Worm (Caenorhabditis elegans) whole organism, L1 larva: Measurements from ENCODE around the gene C34E7.3.
A peak's percentile ranks its signal among the peaks of the same experiment; 100 is the strongest.

Experiments
- C04F5.9 ChIP-seq: sonication (generic microtip); optimal IDR thresholded peaks from 2 replicates; lab custom pipeline; 2016; ENCODE audit warnings: missing genetic modification characterization, missing compliant biosample characterization
- C16A3.4 ChIP-seq: fragments of 150-350 bp; optimal IDR thresholded peaks from 2 replicates; lab custom pipeline; 2014; ENCODE audit warnings: missing biosample characterization, missing genetic modification characterization
- C34B4.2 ChIP-seq: sonication (generic microtip); optimal IDR thresholded peaks from 2 replicates; lab custom pipeline; 2017; ENCODE audit warnings: mild to moderate bottlenecking, missing genetic modification characterization, missing compliant biosample characterization
- aha-1 ChIP-seq: fragments of 150-350 bp; optimal IDR thresholded peaks from 2 replicates; lab custom pipeline; 2014; ENCODE audit warnings: missing biosample characterization, missing genetic modification characterization
- blmp-1 ChIP-seq: fragments of 150-350 bp; optimal IDR thresholded peaks from 2 replicates; lab custom pipeline; 2014; ENCODE audit warnings: missing biosample characterization, missing genetic modification characterization
- ceh-63 ChIP-seq: fragments of 200-800 bp; sonication (Bioruptor generic); optimal IDR thresholded peaks from 2 replicates; lab custom pipeline; 2018; ENCODE audit warnings: mild to moderate bottlenecking, missing genetic modification characterization, missing compliant biosample characterization
- ceh-8 ChIP-seq: fragments of 200-800 bp; sonication (Bioruptor generic); optimal IDR thresholded peaks from 2 replicates; lab custom pipeline; 2018; ENCODE audit warnings: mild to moderate bottlenecking, missing genetic modification characterization, moderate library complexity, missing compliant biosample characterization
- ceh-82 ChIP-seq, 3 experiments: fragments of 150-350 bp in 1 of 3; sonication (generic microtip) in 2 of 3; optimal IDR thresholded peaks; 2 replicates each; lab custom pipeline; 2014 to 2017; ENCODE audit warnings: missing biosample characterization in 3 of 3, missing genetic modification characterization in 3 of 3
- dsc-1 ChIP-seq: sonication (generic microtip); optimal IDR thresholded peaks from 2 replicates; lab custom pipeline; 2016; ENCODE audit warnings: mild to moderate bottlenecking, missing genetic modification characterization, missing compliant biosample characterization
- efl-3 ChIP-seq: fragments of 200-800 bp; sonication (Bioruptor generic); optimal IDR thresholded peaks from 2 replicates; lab custom pipeline; 2018; ENCODE audit warnings: mild to moderate bottlenecking, missing genetic modification characterization, missing compliant biosample characterization
- egl-13 ChIP-seq: sonication (generic microtip); optimal IDR thresholded peaks from 2 replicates; lab custom pipeline; 2016; ENCODE audit warnings: missing genotype, missing genetic modification reagents, missing genetic modification characterization, missing compliant biosample characterization
- egl-27 ChIP-seq, 2 experiments: fragments of 150-350 bp in 1 of 2; sonication (generic microtip); optimal IDR thresholded peaks; 3 replicates each; lab custom pipeline; 2017 to 2018; ENCODE audit warnings: missing biosample characterization in 2 of 2, missing genetic modification characterization in 2 of 2, missing genetic modification reagents in 2 of 2
- elt-3 ChIP-seq, 6 experiments: fragments of 150-350 bp in 1 of 6; sonication (generic microtip); optimal IDR thresholded peaks; 2 replicates each; lab custom pipeline; 2017 to 2018; ENCODE audit warnings: missing biosample characterization in 6 of 6, missing genetic modification characterization in 6 of 6, inconsistent platforms in 1 of 6
- fkh-4 ChIP-seq: sonication (generic microtip); optimal IDR thresholded peaks from 2 replicates; lab custom pipeline; 2016; ENCODE audit warnings: missing compliant biosample characterization, missing genetic modification characterization, borderline replicate concordance
- fkh-8 ChIP-seq: sonication (generic microtip); optimal IDR thresholded peaks from 2 replicates; lab custom pipeline; 2016; ENCODE audit warnings: mild to moderate bottlenecking, missing genetic modification characterization, missing compliant biosample characterization
- grh-1 ChIP-seq: fragments of 200-800 bp; sonication (Bioruptor generic); IDR thresholded peaks from 2 replicates; pipeline ENCODE4 v1.3.6; 2022; ENCODE audit warnings: missing genetic modification reagents, missing genetic modification characterization, missing compliant biosample characterization
- hlh-4 ChIP-seq: sonication (generic microtip); optimal IDR thresholded peaks from 2 replicates; lab custom pipeline; 2016; ENCODE audit warnings: mild to moderate bottlenecking, missing genetic modification characterization, missing compliant biosample characterization
- irx-1 ChIP-seq: sonication (generic microtip); optimal IDR thresholded peaks from 2 replicates; lab custom pipeline; 2016; ENCODE audit warnings: missing genetic modification characterization, missing compliant biosample characterization
- jun-1 ChIP-seq: fragments of 150-350 bp; optimal IDR thresholded peaks from 2 replicates; lab custom pipeline; 2014; ENCODE audit warnings: missing biosample characterization, missing genetic modification reagents, missing genetic modification characterization
- lin-13 ChIP-seq: fragments of 150-350 bp; optimal IDR thresholded peaks from 2 replicates; lab custom pipeline; 2014; ENCODE audit warnings: missing biosample characterization, missing genetic modification reagents, missing genetic modification characterization
- lin-15B ChIP-seq: fragments of 150-350 bp; sonication (generic microtip); optimal IDR thresholded peaks from 3 replicates; lab custom pipeline; 2014; ENCODE audit warnings: missing biosample characterization, missing genetic modification characterization
- lin-35 ChIP-seq, 2 experiments: fragments of 150-350 bp; optimal IDR thresholded peaks; 2 replicates each; lab custom pipeline; 2014; ENCODE audit warnings: missing biosample characterization in 2 of 2, missing genetic modification characterization in 2 of 2, missing genetic modification reagents in 2 of 2
- lsy-2 ChIP-seq, 2 experiments: fragments of 150-350 bp; optimal IDR thresholded peaks; 2 replicates each; lab custom pipeline; 2014; ENCODE audit warnings: missing biosample characterization in 2 of 2, missing genetic modification characterization in 2 of 2
- mdl-1 ChIP-seq, 2 experiments: fragments of 150-350 bp; optimal IDR thresholded peaks; 2 replicates each; lab custom pipeline; 2014 to 2017; ENCODE audit warnings: missing biosample characterization in 2 of 2, missing genetic modification characterization in 2 of 2, inconsistent platforms in 1 of 2
- mep-1 ChIP-seq: fragments of 150-350 bp; optimal IDR thresholded peaks from 2 replicates; lab custom pipeline; 2014; ENCODE audit warnings: missing biosample characterization, missing genetic modification characterization
- nhr-11 ChIP-seq: fragments of 150-350 bp; optimal IDR thresholded peaks from 2 replicates; lab custom pipeline; 2014; ENCODE audit warnings: missing biosample characterization, missing genetic modification characterization
- nhr-12 ChIP-seq: sonication (generic microtip); optimal IDR thresholded peaks from 2 replicates; lab custom pipeline; 2017; ENCODE audit warnings: missing biosample characterization, missing genetic modification characterization
- nhr-19 ChIP-seq: fragments of 200-800 bp; sonication (Bioruptor generic); conservative IDR thresholded peaks from 2 replicates; pipeline ENCODE4 v1.3.6; 2022; ENCODE audit warnings: missing genetic modification characterization, missing compliant biosample characterization
- nhr-20 ChIP-seq: sonication (generic microtip); optimal IDR thresholded peaks from 2 replicates; lab custom pipeline; 2016; ENCODE audit warnings: mild to moderate bottlenecking, missing genetic modification characterization, missing compliant biosample characterization
- nhr-28 ChIP-seq: fragments of 150-350 bp; optimal IDR thresholded peaks from 2 replicates; lab custom pipeline; 2014; ENCODE audit warnings: missing biosample characterization, missing genetic modification characterization
- nhr-47 ChIP-seq: sonication (generic microtip); optimal IDR thresholded peaks from 2 replicates; lab custom pipeline; 2016; ENCODE audit warnings: mild to moderate bottlenecking, missing genetic modification characterization, moderate library complexity, missing compliant biosample characterization
- nhr-71 ChIP-seq: sonication (generic microtip); optimal IDR thresholded peaks from 2 replicates; lab custom pipeline; 2016; ENCODE audit warnings: mild to moderate bottlenecking, missing genetic modification characterization, moderate library complexity, missing compliant biosample characterization
- nhr-77 ChIP-seq: fragments of 150-350 bp; optimal IDR thresholded peaks from 2 replicates; lab custom pipeline; 2014; ENCODE audit warnings: missing biosample characterization, missing genetic modification characterization
- nhr-85 ChIP-seq: sonication (generic microtip); peaks from one replicate; lab custom pipeline; 2016; ENCODE audit warnings: missing genetic modification characterization, inconsistent platforms, missing compliant biosample characterization
- pax-3 ChIP-seq: fragments of 200-800 bp; sonication (Bioruptor generic); optimal IDR thresholded peaks from 2 replicates; lab custom pipeline; 2018; ENCODE audit warnings: mild to moderate bottlenecking, missing genetic modification characterization, moderate library complexity, missing compliant biosample characterization
- skn-1 ChIP-seq: fragments of 150-350 bp; optimal IDR thresholded peaks from 2 replicates; lab custom pipeline; 2014; ENCODE audit warnings: missing biosample characterization, missing genetic modification characterization
- snpc-4 ChIP-seq: fragments of 150-350 bp; optimal IDR thresholded peaks from 2 replicates; lab custom pipeline; 2014; ENCODE audit warnings: missing biosample characterization, missing genetic modification characterization
- sox-4 ChIP-seq: sonication (generic microtip); optimal IDR thresholded peaks from 2 replicates; lab custom pipeline; 2016; ENCODE audit warnings: missing genetic modification characterization, missing compliant biosample characterization
- sptf-1 ChIP-seq: fragments of 150-350 bp; optimal IDR thresholded peaks from 2 replicates; lab custom pipeline; 2014; ENCODE audit warnings: missing biosample characterization, missing genetic modification characterization
- sup-37 ChIP-seq: fragments of 200-800 bp; sonication (Bioruptor generic); optimal IDR thresholded peaks from 2 replicates; lab custom pipeline; 2018; ENCODE audit warnings: mild to moderate bottlenecking, missing genetic modification characterization, missing compliant biosample characterization
- unc-130 ChIP-seq: fragments of 150-350 bp; optimal IDR thresholded peaks from 2 replicates; lab custom pipeline; 2017; ENCODE audit warnings: missing biosample characterization, missing genetic modification characterization, inconsistent platforms
- unc-30 ChIP-seq: sonication (generic microtip); optimal IDR thresholded peaks from 2 replicates; lab custom pipeline; 2017; ENCODE audit warnings: missing biosample characterization, missing genetic modification characterization
- unc-86 ChIP-seq: sonication (generic microtip); optimal IDR thresholded peaks from 2 replicates; lab custom pipeline; 2016; ENCODE audit warnings: missing genetic modification characterization, missing compliant biosample characterization
- unc-98 ChIP-seq: fragments of 200-800 bp; sonication (Bioruptor generic); IDR thresholded peaks from 2 replicates; pipeline ENCODE4 v1.3.6; 2022; ENCODE audit warnings: missing genetic modification characterization, missing compliant biosample characterization
- xbp-1 ChIP-seq: sonication (generic microtip); optimal IDR thresholded peaks from 2 replicates; lab custom pipeline; 2016; ENCODE audit warnings: missing genetic modification characterization, missing compliant biosample characterization
- zip-4 ChIP-seq: fragments of 200-800 bp; sonication (Bioruptor generic); optimal IDR thresholded peaks from 2 replicates; lab custom pipeline; 2018; ENCODE audit warnings: mild to moderate bottlenecking, missing genetic modification characterization, moderate library complexity, missing compliant biosample characterization
- ztf-11 ChIP-seq, 2 experiments: sonication (generic microtip); optimal IDR thresholded peaks; 2 replicates each; lab custom pipeline; 2016 to 2017; ENCODE audit warnings: missing genetic modification characterization in 2 of 2, missing biosample characterization in 1 of 2, missing compliant biosample characterization in 1 of 2

Gene C34E7.3

ce11 chrX:12914209-12914608 lies 15.9 kb upstream of the C34E7.3 start (continued):
- no peak for TF ChIP-seq ceh-8 (GFP tag; lab: Kevin White, UChicago)
- TF ChIP-seq nhr-19, result peak; percentile 45
- TF ChIP-seq C34B4.2, result no peak
- TF ChIP-seq nhr-47, result peak; percentile 64
- no peak for TF ChIP-seq ceh-82 (tag; optimal IDR thresholded peaks at IDR 0.05; lab: Kevin White, UChicago)
- TF ChIP-seq irx-1 (tag; lab: Kevin White, UChicago), result no peak
- TF ChIP-seq fkh-8 (tag; lab: Kevin White, UChicago), result peak; percentile 54
- peak; percentile 57 for TF ChIP-seq pax-3
- peak; percentile 13 for TF ChIP-seq sox-4
- no peak for TF ChIP-seq unc-30
- no peak for TF ChIP-seq lin-15B (tag; lab: Kevin White, UChicago)
- TF ChIP-seq egl-13, result peak; percentile 59
- no peak for TF ChIP-seq unc-86
- no peak for TF ChIP-seq lin-13
- no peak for TF ChIP-seq grh-1 (GFP tag; lab: Robert Waterston, UW)
- no peak for TF ChIP-seq sptf-1 (tag; lab: Kevin White, UChicago)

DNA sequence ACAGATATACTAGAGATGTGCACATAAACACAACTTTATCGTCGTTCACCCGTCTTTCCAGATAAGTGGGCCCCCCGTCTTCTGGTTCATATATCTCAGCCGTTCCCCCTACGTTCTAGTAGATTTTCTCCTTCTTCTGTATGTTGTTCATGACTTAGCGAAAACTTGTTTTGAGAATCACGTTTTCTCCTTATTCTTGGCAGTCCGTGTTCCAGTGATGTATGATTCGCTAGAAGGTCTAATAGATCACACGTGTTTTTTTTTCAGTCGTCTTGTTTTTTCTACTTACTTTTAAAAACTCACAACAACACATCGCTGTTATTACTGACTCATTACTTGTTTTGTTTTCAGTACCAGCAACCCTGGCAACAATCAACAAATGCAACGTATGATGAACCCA lies 15.0 kb upstream of the C34E7.3 start:
- TF ChIP-seq nhr-71 (tag; lab: Kevin White, UChicago) (peak; percentile 3), mep-1 (tag; lab: Kevin White, UChicago) (no peak), nhr-85 (tag; lab: Kevin White, UChicago) (peak; percentile 48), unc-130 (no peak), ceh-63 (no peak), dsc-1 (tag; lab: Kevin White, UChicago) (no peak), jun-1 (tag; lab: Kevin White, UChicago) (no peak), nhr-20 (tag; lab: Kevin White, UChicago) (peak; percentile 15), lin-35 (GFP tag; optimal IDR thresholded peaks at IDR 0.05; lab: Kevin White, UChicago) (no peak), nhr-77 (tag; lab: Kevin White, UChicago) (no peak), mdl-1 (tag; optimal IDR thresholded peaks at IDR 0.05; lab: Kevin White, UChicago) (no peak), C16A3.4 (tag; lab: Kevin White, UChicago) (no peak), C04F5.9 (no peak), aha-1 (tag; lab: Kevin White, UChicago) (no peak)

ce11 chrX:12915693-12916092 lies 14.4 kb upstream of the C34E7.3 start:
- TF ChIP-seq nhr-28 (tag; lab: Kevin White, UChicago) (no peak), blmp-1 (peak; percentile 82)

ce11 chrX:12916418-12916817 lies 13.6 kb upstream of the C34E7.3 start:
- no peak for TF ChIP-seq unc-98 (GFP tag; lab: Robert Waterston, UW)
- TF ChIP-seq egl-27 (tag; optimal IDR thresholded peaks at IDR 0.05; lab: Kevin White, UChicago), result no peak
- TF ChIP-seq skn-1 (tag; lab: Kevin White, UChicago), result no peak
- no peak for TF ChIP-seq grh-1 (GFP tag; lab: Robert Waterston, UW)
- TF ChIP-seq fkh-4 (tag; lab: Kevin White, UChicago), result no peak
- TF ChIP-seq lin-13, result no peak
- TF ChIP-seq elt-3 (tag; optimal IDR thresholded peaks at IDR 0.05; lab: Kevin White, UChicago), result no peak

ce11 chrX:12918454-12918853 lies 11.6 kb upstream of the C34E7.3 start:
- TF ChIP-seq hlh-4 (tag; lab: Kevin White, UChicago), result no peak
- no peak for TF ChIP-seq nhr-12 (tag; lab: Kevin White, UChicago)
- TF ChIP-seq zip-4 (GFP tag; lab: Kevin White, UChicago), result no peak
- TF ChIP-seq lsy-2 (tag; optimal IDR thresholded peaks at IDR 0.05; lab: Kevin White, UChicago), result no peak
- no peak for TF ChIP-seq efl-3 (GFP tag; lab: Kevin White, UChicago)
- TF ChIP-seq C04F5.9, result no peak
- TF ChIP-seq sup-37, result no peak
- no peak for TF ChIP-seq ztf-11 (tag; optimal IDR thresholded peaks at IDR 0.05; lab: Kevin White, UChicago)
- TF ChIP-seq nhr-71 (tag; lab: Kevin White, UChicago), result no peak
- no peak for TF ChIP-seq snpc-4 (tag; lab: Kevin White, UChicago)
- no peak for TF ChIP-seq nhr-11
- no peak for TF ChIP-seq xbp-1 (tag; lab: Kevin White, UChicago)
- TF ChIP-seq lin-13, result no peak
- TF ChIP-seq ceh-82 (tag; optimal IDR thresholded peaks at IDR 0.05; lab: Kevin White, UChicago), result no peak
